Worm (Caenorhabditis elegans) whole organism, L4 larva: ENCODE measurements around the gene C16A3.6.

Experiments used
- D1046.2 ChIP-seq: fragments of 200-800 bp; sonication (Bioruptor generic); IDR thresholded peaks from 2 replicates; pipeline ENCODE4 v1.3.6; 2022; ENCODE audit warnings: missing genetic modification characterization, missing compliant biosample characterization
- F26F4.8 ChIP-seq: fragments of 200-800 bp; sonication (Bioruptor generic); conservative IDR thresholded peaks from 2 replicates; pipeline ENCODE4 v1.3.6; 2022; ENCODE audit warnings: missing genetic modification characterization, missing compliant biosample characterization
- T20F7.1 ChIP-seq: fragments of 200-800 bp; sonication (Bioruptor generic); optimal IDR thresholded peaks from 2 replicates; lab custom pipeline; 2018; ENCODE audit warnings: mild to moderate bottlenecking, missing genetic modification characterization, missing compliant biosample characterization
- ZK546.5 ChIP-seq, 2 experiments: sonication (generic microtip); optimal IDR thresholded peaks; 2 replicates each; lab custom pipeline; 2017; ENCODE audit warnings: missing biosample characterization in 2 of 2, missing genetic modification characterization in 2 of 2
- aha-1 ChIP-seq: fragments of 150-350 bp; peaks from one replicate; lab custom pipeline; 2014; ENCODE audit warnings: missing biosample characterization, missing genetic modification characterization
- attf-4 ChIP-seq: sonication (generic microtip); optimal IDR thresholded peaks from 3 replicates; lab custom pipeline; 2017; ENCODE audit warnings: missing biosample characterization, missing genetic modification characterization
- ces-1 ChIP-seq: fragments of 150-350 bp; sonication (generic microtip); optimal IDR thresholded peaks from 4 replicates; lab custom pipeline; 2014; ENCODE audit warnings: missing biosample characterization, missing genetic modification reagents, missing genetic modification characterization
- cey-2 ChIP-seq: sonication (generic microtip); optimal IDR thresholded peaks from 3 replicates; lab custom pipeline; 2017; ENCODE audit warnings: missing genetic modification characterization, mild to moderate bottlenecking, missing compliant biosample characterization, antibody characterized with exemption, borderline replicate concordance; ENCODE audit not compliant: insufficient read depth
- ctbp-1 ChIP-seq: fragments of 200-800 bp; sonication (Bioruptor generic); IDR thresholded peaks from 2 replicates; pipeline ENCODE4 v1.3.6; 2022; ENCODE audit warnings: missing genetic modification reagents, missing genetic modification characterization, missing compliant biosample characterization
- daf-12 ChIP-seq: fragments of 150-350 bp; optimal IDR thresholded peaks from 2 replicates; lab custom pipeline; 2014; ENCODE audit warnings: missing biosample characterization, missing genetic modification reagents, missing genetic modification characterization
- daf-16 ChIP-seq, 3 experiments: sonication (generic microtip); optimal IDR thresholded peaks; 2 replicates each; lab custom pipeline; 2016 to 2017; ENCODE audit warnings: missing genetic modification characterization in 3 of 3, missing genetic modification reagents in 3 of 3, mild to moderate bottlenecking in 2 of 3, missing compliant biosample characterization in 2 of 3, missing biosample characterization in 1 of 3, moderate library complexity in 1 of 3
- dmd-6 ChIP-seq: fragments of 200-800 bp; sonication (Bioruptor generic); IDR thresholded peaks from 2 replicates; pipeline ENCODE4 v1.3.6; 2022; ENCODE audit warnings: missing genetic modification reagents, missing genetic modification characterization, missing compliant biosample characterization
- dmd-9 ChIP-seq: fragments of 200-800 bp; sonication (Bioruptor generic); IDR thresholded peaks from 2 replicates; pipeline ENCODE4 v1.3.6; 2022; ENCODE audit warnings: missing genetic modification reagents, missing genetic modification characterization, missing compliant biosample characterization
- duxl-1 ChIP-seq: sonication (generic microtip); optimal IDR thresholded peaks from 2 replicates; lab custom pipeline; 2016; ENCODE audit warnings: mild to moderate bottlenecking, missing genetic modification characterization, moderate library complexity, missing compliant biosample characterization; ENCODE audit not compliant: poor library complexity
- dve-1 ChIP-seq: sonication (generic microtip); optimal IDR thresholded peaks from 2 replicates; lab custom pipeline; 2017; ENCODE audit warnings: antibody characterized with exemption, mild to moderate bottlenecking, missing genetic modification characterization, missing compliant biosample characterization; ENCODE audit not compliant: insufficient read depth
- fkh-10 ChIP-seq: fragments of 150-350 bp; optimal IDR thresholded peaks from 2 replicates; lab custom pipeline; 2014; ENCODE audit warnings: missing biosample characterization, missing genetic modification reagents, missing genetic modification characterization
- hif-1 ChIP-seq, 2 experiments: sonication (generic microtip); optimal IDR thresholded peaks; 2 replicates each; lab custom pipeline; 2016 to 2017; ENCODE audit warnings: missing compliant biosample characterization in 2 of 2, missing genetic modification characterization in 2 of 2, missing genetic modification reagents in 2 of 2, missing genotype in 2 of 2, mild to moderate bottlenecking in 1 of 2
- hlh-11 ChIP-seq: fragments of 200-800 bp; sonication (Bioruptor generic); optimal IDR thresholded peaks from 2 replicates; lab custom pipeline; 2018; ENCODE audit warnings: mild to moderate bottlenecking, missing genetic modification characterization, missing compliant biosample characterization
- hmg-1.1 ChIP-seq: fragments of 200-800 bp; sonication (Bioruptor generic); IDR thresholded peaks from 2 replicates; pipeline ENCODE4 v1.3.6; 2022; ENCODE audit warnings: missing genetic modification reagents, missing genetic modification characterization, missing compliant biosample characterization
- lim-7 ChIP-seq: fragments of 200-800 bp; sonication (Bioruptor generic); IDR thresholded peaks from 2 replicates; pipeline ENCODE4 v1.3.6; 2022; ENCODE audit warnings: missing genetic modification characterization, missing compliant biosample characterization
- madf-9 ChIP-seq: fragments of 200-800 bp; sonication (Bioruptor generic); conservative IDR thresholded peaks from 2 replicates; pipeline ENCODE4 v1.3.6; 2022; ENCODE audit warnings: missing genetic modification reagents, missing genetic modification characterization, missing compliant biosample characterization
- mdl-1 ChIP-seq, 2 experiments: fragments of 150-350 bp in 1 of 2; sonication (generic microtip) in 1 of 2; optimal IDR thresholded peaks; 2 replicates each; lab custom pipeline; 2014 to 2017; ENCODE audit warnings: missing biosample characterization in 2 of 2, missing genetic modification characterization in 2 of 2
- mep-1 ChIP-seq: fragments of 150-350 bp; sonication (generic microtip); optimal IDR thresholded peaks from 3 replicates; lab custom pipeline; 2014; ENCODE audit warnings: missing biosample characterization, missing genetic modification characterization
- mes-2 ChIP-seq: sonication (generic microtip); optimal IDR thresholded peaks from 2 replicates; lab custom pipeline; 2016; ENCODE audit warnings: missing genotype, mild to moderate bottlenecking, missing genetic modification characterization, missing compliant biosample characterization; ENCODE audit not compliant: poor library complexity, severe bottlenecking
- mxl-2 ChIP-seq: fragments of 200-800 bp; sonication (Bioruptor generic); conservative IDR thresholded peaks from 2 replicates; pipeline ENCODE4 v1.3.6; 2022; ENCODE audit warnings: missing genetic modification reagents, missing genetic modification characterization, missing compliant biosample characterization
- mxl-3 ChIP-seq: fragments of 200-800 bp; sonication (Bioruptor generic); optimal IDR thresholded peaks from 2 replicates; lab custom pipeline; 2018; ENCODE audit warnings: mild to moderate bottlenecking, missing genetic modification characterization, missing compliant biosample characterization
- nhr-11 ChIP-seq: fragments of 150-350 bp; optimal IDR thresholded peaks from 2 replicates; lab custom pipeline; 2014; ENCODE audit warnings: missing biosample characterization, missing genetic modification characterization
- nhr-28 ChIP-seq: fragments of 150-350 bp; optimal IDR thresholded peaks from 2 replicates; lab custom pipeline; 2014; ENCODE audit warnings: missing biosample characterization, missing genetic modification characterization
- nhr-48 ChIP-seq: sonication (generic microtip); optimal IDR thresholded peaks from 2 replicates; lab custom pipeline; 2016; ENCODE audit warnings: mild to moderate bottlenecking, missing genetic modification characterization, missing compliant biosample characterization
- pha-4 ChIP-seq, 2 experiments: fragments of 150-350 bp in 1 of 2; fragments of 200-800 bp in 1 of 2; sonication (Bioruptor generic) in 1 of 2; IDR thresholded peaks in 1 of 2; optimal IDR thresholded peaks in 1 of 2; 2 replicates each; pipeline versions ENCODE4 v1.3.6 to Lab custom; 2014 to 2022; ENCODE audit warnings: missing genetic modification characterization in 2 of 2, missing genetic modification reagents in 2 of 2, missing biosample characterization in 1 of 2, missing compliant biosample characterization in 1 of 2
- pqm-1 ChIP-seq: sonication (generic microtip); optimal IDR thresholded peaks from 2 replicates; lab custom pipeline; 2017; ENCODE audit warnings: missing biosample characterization, missing genetic modification characterization
- sdz-12 ChIP-seq: fragments of 200-800 bp; sonication (Bioruptor generic); optimal IDR thresholded peaks from 2 replicates; lab custom pipeline; 2018; ENCODE audit warnings: mild to moderate bottlenecking, missing genetic modification characterization, missing compliant biosample characterization
- snpc-4 ChIP-seq: fragments of 150-350 bp; optimal IDR thresholded peaks from 2 replicates; lab custom pipeline; 2014; ENCODE audit warnings: missing biosample characterization, missing genetic modification characterization
- spr-1 ChIP-seq: sonication (generic microtip); optimal IDR thresholded peaks from 2 replicates; lab custom pipeline; 2016; ENCODE audit warnings: mild to moderate bottlenecking, missing genetic modification characterization, missing compliant biosample characterization
- unc-39 ChIP-seq: sonication (generic microtip); optimal IDR thresholded peaks from 2 replicates; lab custom pipeline; 2017; ENCODE audit warnings: missing biosample characterization, missing genetic modification characterization
- zip-11 ChIP-seq: fragments of 200-800 bp; sonication (Bioruptor generic); IDR thresholded peaks from 2 replicates; pipeline ENCODE4 v1.3.6; 2022; ENCODE audit warnings: missing genetic modification characterization, missing compliant biosample characterization

Gene C16A3.6

DNA sequence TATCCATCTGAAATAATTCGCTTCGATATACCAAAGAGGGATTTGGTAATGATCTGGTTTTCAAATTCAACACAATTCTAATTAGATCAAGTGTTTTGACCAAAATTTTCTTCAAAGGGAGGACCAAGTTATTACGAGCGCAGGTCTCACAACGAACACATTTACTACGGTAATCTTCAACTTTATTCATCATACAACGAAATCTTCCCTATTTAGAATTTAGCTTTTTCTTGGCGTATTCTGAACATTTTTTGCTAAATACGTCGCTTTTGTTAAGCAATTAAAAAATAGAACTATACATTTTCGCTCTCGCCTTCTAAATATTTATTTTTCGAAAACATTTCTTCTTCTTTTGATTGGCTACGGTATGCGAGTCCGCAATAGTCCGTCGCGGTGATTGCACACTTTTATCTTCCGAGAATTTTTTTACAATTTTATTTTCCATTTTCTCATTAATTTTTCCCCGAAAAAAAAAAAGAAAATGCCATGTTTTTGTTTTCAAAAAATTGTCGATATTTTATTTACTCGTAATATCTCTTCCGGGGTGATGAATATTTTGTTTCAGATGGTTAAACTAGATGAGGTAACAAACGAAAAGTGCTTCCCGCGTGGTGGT is 4.1 kb downstream of the C16A3.6 start, which contains the start of gene let-716 (continued):
- TF ChIP-seq daf-16 (GFP tag; optimal IDR thresholded peaks at IDR 0.05; lab: Kevin White, UChicago) = no peak
- TF ChIP-seq daf-16 (tag; optimal IDR thresholded peaks at IDR 0.05; lab: Kevin White, UChicago) = no peak
- peak; percentile 8 for TF ChIP-seq mep-1 (tag; lab: Kevin White, UChicago)
- TF ChIP-seq mes-2 (tag; lab: Kevin White, UChicago) = peak; percentile 40
- TF ChIP-seq hmg-1.1 (GFP tag; lab: Robert Waterston, UW) = 0 out of 2 replicates have a peak, but pooled peaks have one; percentile 46
- TF ChIP-seq dmd-9 (GFP tag; lab: Robert Waterston, UW) = no peak
- no peak for TF ChIP-seq F26F4.8 (GFP tag; lab: Robert Waterston, UW)

DNA sequence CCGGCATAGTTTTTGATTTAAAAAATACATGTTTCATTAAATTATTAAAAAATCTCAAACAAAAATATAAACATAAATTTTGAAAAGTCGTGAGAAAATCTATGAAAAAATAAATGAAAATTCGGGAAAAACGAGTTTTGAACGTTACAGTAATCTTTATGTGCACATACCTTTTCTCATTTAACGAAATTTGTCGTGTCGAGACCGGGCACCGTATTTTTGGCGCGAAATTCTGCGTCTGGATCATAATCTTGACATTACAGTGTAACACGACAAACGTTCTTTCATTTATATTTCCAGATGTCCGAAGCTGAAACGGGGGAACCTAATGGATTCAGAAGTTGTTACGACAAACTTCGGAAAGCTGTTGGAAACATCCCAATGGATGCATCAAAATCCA is 10.5 kb downstream of the C16A3.6 start, which contains the start of gene C16A3.2:
TSS of gene C16A3.2 (plus strand) at position 301 of the 400 bp plus-strand sequence.
- no peak for TF ChIP-seq unc-39 (tag; lab: Kevin White, UChicago)
- no peak for TF ChIP-seq daf-12 (tag; lab: Kevin White, UChicago)
- no peak for TF ChIP-seq pqm-1
- TF ChIP-seq mdl-1 (tag; optimal IDR thresholded peaks at IDR 0.05; lab: Kevin White, UChicago) = no peak
- no peak for TF ChIP-seq snpc-4
- TF ChIP-seq, all 104 proteins: peak for 0

DNA sequence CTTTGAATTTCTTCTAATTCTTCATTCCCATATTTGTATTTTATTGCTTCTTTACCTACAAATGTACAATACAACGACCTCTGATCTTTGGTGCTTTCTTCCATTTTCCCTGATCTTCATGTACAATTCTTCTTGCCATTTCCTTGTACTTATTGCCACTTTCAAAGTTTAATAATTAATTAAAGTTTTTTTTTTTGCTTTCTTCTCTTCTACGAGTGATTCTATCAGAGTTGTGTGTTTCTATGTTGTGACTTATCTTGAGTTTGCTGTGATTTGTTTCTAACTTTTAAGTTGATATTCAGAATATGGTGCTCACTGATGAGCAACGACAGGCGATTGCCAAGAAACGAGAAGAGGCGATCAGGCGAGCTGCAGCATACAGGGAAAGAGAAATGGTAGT is 11.6 kb downstream of the C16A3.6 start, which contains the start of gene smrc-1:
TSS of gene smrc-1 (plus strand) at position 301 of the 400 bp plus-strand sequence.
- TF ChIP-seq pha-4 (GFP tag; IDR thresholded peaks at IDR 0.05; lab: Robert Waterston, UW) (no peak), pha-4 (tag; optimal IDR thresholded peaks at IDR 0.05; lab: Kevin White, UChicago) (no peak), T20F7.1 (GFP tag; lab: Kevin White, UChicago) (no peak), attf-4 (no peak), ZK546.5 (tag; optimal IDR thresholded peaks at IDR 0.05; lab: Kevin White, UChicago) (no peak)
- TF ChIP-seq, all 104 proteins: peak for 0

DNA sequence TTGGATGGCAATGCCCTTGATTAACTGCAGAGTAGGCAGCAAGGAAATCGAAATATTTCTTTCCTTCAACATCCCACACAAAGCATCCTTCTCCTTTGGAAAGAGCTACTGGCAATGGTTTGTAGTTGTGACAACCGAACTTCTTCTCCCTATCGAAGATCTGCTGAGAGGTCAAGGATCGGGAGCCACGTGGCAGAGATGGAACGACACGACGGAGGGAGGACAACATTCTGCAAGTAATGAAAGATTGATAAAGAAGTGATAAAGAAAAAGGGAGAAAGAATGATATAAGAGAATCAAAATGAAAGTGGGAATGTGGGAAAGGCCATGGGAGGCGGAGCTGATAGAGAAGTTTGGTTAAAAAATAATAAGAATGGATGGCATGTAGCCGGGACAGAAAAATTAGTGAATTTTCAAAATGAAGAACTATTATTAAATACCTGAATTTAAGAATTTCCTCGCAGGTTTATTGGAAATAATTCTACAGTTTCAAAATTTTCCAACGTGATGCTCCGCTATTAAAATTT is 16.8 kb downstream of the C16A3.6 start, which contains the start of gene oatr-1:
TSS of gene oatr-1 (minus strand) at position 477 of the 527 bp plus-strand sequence.
- TF ChIP-seq hlh-11 (tag; lab: Kevin White, UChicago) = peak; percentile 25
- no peak for TF ChIP-seq daf-16 (GFP tag; optimal IDR thresholded peaks at IDR 0.05; lab: Kevin White, UChicago)
- peak; percentile 41 for TF ChIP-seq daf-16 (tag; optimal IDR thresholded peaks at IDR 0.05; lab: Kevin White, UChicago)
- no peak for TF ChIP-seq sdz-12 (GFP tag; lab: Kevin White, UChicago)
- TF ChIP-seq nhr-48 = no peak
- peak; percentile 27 for TF ChIP-seq dve-1 (tag; lab: Kevin White, UChicago)
- TF ChIP-seq mdl-1 (tag; optimal IDR thresholded peaks at IDR 0.05; lab: Kevin White, UChicago) = peak in 1 of 2 experiments; percentile 65
- no peak for TF ChIP-seq D1046.2 (GFP tag; lab: Robert Waterston, UW)
- no peak for TF ChIP-seq zip-11
- TF ChIP-seq T20F7.1 (GFP tag; lab: Kevin White, UChicago) = no peak
- TF ChIP-seq dmd-9 (GFP tag; lab: Robert Waterston, UW) = no peak
- TF ChIP-seq hif-1 (tag; optimal IDR thresholded peaks at IDR 0.05; lab: Kevin White, UChicago) = no peak
- TF ChIP-seq mes-2 (tag; lab: Kevin White, UChicago) = no peak
- no peak for TF ChIP-seq nhr-11 (tag; lab: Kevin White, UChicago)
- no peak for TF ChIP-seq mxl-2
- TF ChIP-seq madf-9 = no peak
- TF ChIP-seq aha-1 (tag; lab: Kevin White, UChicago) = peak; percentile 49
- no peak for TF ChIP-seq fkh-10 (GFP tag; lab: Kevin White, UChicago)
- peak; percentile 80 for TF ChIP-seq mxl-3 (GFP tag; lab: Kevin White, UChicago)
- no peak for TF ChIP-seq ces-1 (GFP tag; lab: Kevin White, UChicago)
- TF ChIP-seq duxl-1 (tag; lab: Kevin White, UChicago) = no peak
- no peak for TF ChIP-seq ctbp-1 (GFP tag; lab: Robert Waterston, UW)
- peak; percentile 66 for TF ChIP-seq dmd-6 (GFP tag; lab: Robert Waterston, UW)
- no peak for TF ChIP-seq cey-2 (tag; lab: Kevin White, UChicago)
- peak; percentile 48 for TF ChIP-seq nhr-28 (tag; lab: Kevin White, UChicago)
- no peak for TF ChIP-seq spr-1 (tag; lab: Kevin White, UChicago)
- no peak for TF ChIP-seq lim-7
- TF ChIP-seq pqm-1 = no peak
